Worm (Caenorhabditis elegans): Measurements from ENCODE around the gene F49F1.12.
"Not testable (repeated sequence)": the region's sequence is repeated elsewhere in the genome, so short reads cannot be mapped to it uniquely, and the experiment has no call there.

Gene F49F1.12

DNA sequence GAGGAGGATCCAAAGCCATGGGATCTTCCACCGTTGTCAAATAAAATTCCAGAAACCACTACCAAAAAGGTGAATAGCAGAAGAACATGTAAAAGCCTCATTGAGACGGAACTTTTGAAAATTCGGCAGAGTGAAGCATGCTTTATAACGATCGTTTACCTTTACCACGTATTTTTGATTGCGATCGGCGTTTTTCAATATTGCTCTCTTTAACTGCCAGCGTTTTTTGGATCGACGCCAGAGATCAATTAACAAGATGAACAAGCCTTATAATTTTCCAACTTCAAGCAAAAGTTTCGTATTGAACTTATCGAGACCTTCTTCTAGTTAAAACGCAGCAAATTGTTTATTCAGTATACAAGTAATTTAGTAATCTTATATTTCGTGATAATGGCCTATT is 3.9 kb downstream of the F49F1.12 start, which contains the start of gene F49F1.10:
TSS of gene F49F1.10 (minus strand) at position 101 of the 400 bp plus-strand sequence.
- TF ChIP-seq ztf-23 (GFP tag; IDR thresholded peaks at IDR 0.05) = no peak
- no peak for TF ChIP-seq tab-1 (GFP tag; IDR thresholded peaks at IDR 0.05)
- no peak for TF ChIP-seq med-1 (GFP tag; optimal IDR thresholded peaks at IDR 0.05; ENCODE audit: insufficient read depth)

DNA sequence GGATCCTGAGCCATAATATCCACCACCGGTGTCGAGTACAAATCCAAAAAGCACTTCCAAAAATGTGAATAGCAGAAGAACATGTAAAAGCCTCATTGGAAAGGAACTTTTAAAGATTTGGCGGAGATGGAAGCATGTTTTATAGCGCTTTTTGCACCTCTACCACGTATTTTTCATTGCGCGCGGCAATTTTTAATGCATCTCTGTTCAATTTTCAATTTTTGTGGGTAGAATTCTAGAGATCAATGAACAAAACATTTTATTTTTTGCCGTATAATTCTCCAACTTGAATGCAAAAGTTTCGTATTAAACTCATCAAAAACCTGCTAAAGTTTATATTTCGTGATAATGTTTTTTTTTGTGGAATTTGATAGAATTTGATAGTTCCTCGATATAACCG is 5.4 kb downstream of the F49F1.12 start, which contains the start of gene F49F1.9:
TSS of gene F49F1.9 (minus strand) at position 101 of the 400 bp plus-strand sequence.
- TF ChIP-seq ztf-23 (GFP tag; IDR thresholded peaks at IDR 0.05) (no peak), ztf-29 (GFP tag; IDR thresholded peaks at IDR 0.05) (no peak), ref-1 (GFP tag; conservative IDR thresholded peaks at IDR 0.05) (no peak), klf-2 (GFP tag; conservative IDR thresholded peaks at IDR 0.05) (no peak), med-1 (GFP tag; optimal IDR thresholded peaks at IDR 0.05; ENCODE audit: insufficient read depth) (no peak), cog-1 (tag; optimal IDR thresholded peaks at IDR 0.05) (no peak), T22C8.4 (GFP tag; IDR thresholded peaks at IDR 0.05) (no peak), tab-1 (GFP tag; IDR thresholded peaks at IDR 0.05) (no peak), flt-1 (GFP tag; IDR thresholded peaks at IDR 0.05) (no peak)

- TF ChIP-seq klf-2 (GFP tag; conservative IDR thresholded peaks at IDR 0.05) = no peak
- no peak for TF ChIP-seq tab-1 (GFP tag; IDR thresholded peaks at IDR 0.05)
- TF ChIP-seq T22C8.4 (GFP tag; IDR thresholded peaks at IDR 0.05) = no peak
Observed at ce11 chrIV:4135744-4136143, 7.1 kb downstream of the F49F1.12 start, which contains the start of gene F49F1.17. Gene F49F1.17, minus strand, starts transcription at chrIV:4135844.

DNA sequence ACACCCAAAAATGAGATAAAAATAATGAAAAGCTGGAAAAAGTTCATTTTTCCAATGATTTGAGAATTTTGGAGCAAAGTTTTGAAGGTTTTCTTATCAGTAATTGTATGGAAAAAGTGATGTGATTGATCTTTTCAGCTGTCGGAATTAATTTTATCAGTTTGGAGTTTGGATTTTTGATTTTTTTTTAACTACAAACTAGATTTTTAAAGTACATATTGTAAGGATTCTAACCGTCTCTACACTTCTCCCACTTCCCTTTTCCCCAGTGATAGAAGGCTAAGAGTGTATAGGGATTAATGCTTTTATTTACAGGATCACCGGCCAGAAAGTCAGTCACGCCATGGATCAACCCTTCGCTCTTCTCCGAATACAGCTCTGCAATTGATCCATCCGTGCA is 17.2 kb downstream of the F49F1.12 start, which contains the start of gene F49F1.7:
TSS of gene F49F1.7 (minus strand) at position 101 of the 400 bp plus-strand sequence.
- TF ChIP-seq flt-1, ztf-23, tab-1 (GFP tag; IDR thresholded peaks at IDR 0.05): not testable (repeated sequence)

ce11 chrIV:4123083-4123482 is 19.8 kb downstream of the F49F1.12 start, which contains the start of gene mul-1:
Gene mul-1, minus strand, starts transcription at chrIV:4123166.
- TF ChIP-seq klf-2 (GFP tag; conservative IDR thresholded peaks at IDR 0.05) (no peak), ref-1 (GFP tag; conservative IDR thresholded peaks at IDR 0.05) (no peak), flt-1 (GFP tag; IDR thresholded peaks at IDR 0.05) (no peak), cog-1 (tag; optimal IDR thresholded peaks at IDR 0.05) (no peak), ztf-29 (GFP tag; IDR thresholded peaks at IDR 0.05) (no peak), T22C8.4 (GFP tag; IDR thresholded peaks at IDR 0.05) (no peak), ztf-23 (GFP tag; IDR thresholded peaks at IDR 0.05) (no peak), med-1 (GFP tag; optimal IDR thresholded peaks at IDR 0.05; ENCODE audit: insufficient read depth) (no peak)

DNA sequence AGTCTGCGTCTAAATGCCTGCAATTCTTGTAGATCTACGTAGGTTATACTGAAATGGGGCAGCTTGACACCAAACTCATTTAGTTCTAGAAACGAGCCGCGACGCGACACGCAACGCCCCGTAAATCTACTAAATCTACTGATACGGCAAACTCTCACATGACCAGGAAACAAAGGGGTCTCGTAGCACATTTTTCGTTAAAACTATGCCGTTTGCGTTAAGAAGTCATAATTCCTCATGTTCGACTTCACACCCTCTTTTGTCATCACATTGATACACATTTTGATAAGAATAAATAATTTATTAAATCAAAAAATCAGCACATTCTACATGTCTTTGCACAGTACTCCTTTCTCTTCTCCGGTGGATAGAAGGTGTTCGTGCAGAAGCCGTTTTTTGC is 21.8 kb downstream of the F49F1.12 start:
- TF ChIP-seq ref-1 (GFP tag; conservative IDR thresholded peaks at IDR 0.05) = no peak
- no peak for TF ChIP-seq T22C8.4 (GFP tag; IDR thresholded peaks at IDR 0.05)
- no peak for TF ChIP-seq cog-1 (tag; optimal IDR thresholded peaks at IDR 0.05)
- no peak for TF ChIP-seq flt-1 (GFP tag; IDR thresholded peaks at IDR 0.05)
- TF ChIP-seq tab-1 (GFP tag; IDR thresholded peaks at IDR 0.05) = no peak
- no peak for TF ChIP-seq med-1 (GFP tag; optimal IDR thresholded peaks at IDR 0.05; ENCODE audit: insufficient read depth)

DNA sequence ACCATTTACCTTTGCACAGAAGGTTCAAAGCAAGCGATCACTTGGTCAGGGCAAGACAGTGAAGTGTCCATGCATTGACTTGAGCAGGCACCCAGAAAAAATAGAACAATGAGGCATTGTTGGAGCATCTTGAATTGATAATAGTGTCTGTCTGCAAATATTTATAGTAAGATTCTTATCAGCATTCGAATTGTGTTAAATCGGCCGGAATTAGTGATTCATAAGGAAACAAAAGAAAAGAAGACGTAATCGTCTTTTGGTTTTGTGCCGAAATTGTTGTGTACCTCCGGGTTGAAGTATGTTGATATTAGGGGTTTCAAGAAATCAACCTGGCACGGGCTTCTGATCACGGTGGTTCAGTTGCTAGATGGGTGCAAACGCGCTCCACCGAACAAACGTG is 22.6 kb downstream of the F49F1.12 start, which contains the start of gene F49F1.5:
TSS of gene F49F1.5 (minus strand) at position 153 of the 400 bp plus-strand sequence.
- TF ChIP-seq ztf-23 (GFP tag; IDR thresholded peaks at IDR 0.05) (no peak), tab-1 (GFP tag; IDR thresholded peaks at IDR 0.05) (no peak), flt-1 (GFP tag; IDR thresholded peaks at IDR 0.05) (no peak), ztf-29 (GFP tag; IDR thresholded peaks at IDR 0.05) (no peak), T22C8.4 (GFP tag; IDR thresholded peaks at IDR 0.05) (no peak), cog-1 (tag; optimal IDR thresholded peaks at IDR 0.05) (no peak), klf-2 (GFP tag; conservative IDR thresholded peaks at IDR 0.05) (no peak), ref-1 (GFP tag; conservative IDR thresholded peaks at IDR 0.05) (no peak), med-1 (GFP tag; optimal IDR thresholded peaks at IDR 0.05; ENCODE audit: insufficient read depth) (no peak)

DNA sequence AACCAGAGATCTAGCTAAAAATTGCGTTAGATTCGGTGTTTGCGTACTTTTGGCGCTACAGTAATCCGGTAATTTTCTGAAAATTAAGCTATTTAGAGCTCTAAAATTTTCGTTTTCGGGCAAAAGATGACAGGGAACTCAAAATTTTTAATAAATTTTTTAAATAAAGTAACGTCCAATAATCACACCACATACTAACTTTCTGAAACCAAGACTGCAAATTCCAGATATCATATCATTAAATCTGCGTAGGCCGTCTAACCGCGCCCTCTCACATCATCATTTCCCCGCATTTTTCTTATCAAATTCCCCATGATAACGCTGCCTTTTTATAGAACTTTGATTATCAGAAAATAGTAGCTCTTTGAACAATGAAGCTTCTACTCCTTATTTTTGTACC is 25.5 kb downstream of the F49F1.12 start, which contains the start of gene drd-50:
TSS of gene drd-50 (plus strand) at position 301 of the 400 bp plus-strand sequence.
- no peak for TF ChIP-seq ref-1 (GFP tag; conservative IDR thresholded peaks at IDR 0.05)
- TF ChIP-seq tab-1 (GFP tag; IDR thresholded peaks at IDR 0.05) = no peak
- TF ChIP-seq klf-2 (GFP tag; conservative IDR thresholded peaks at IDR 0.05) = no peak
- no peak for TF ChIP-seq cog-1 (tag; optimal IDR thresholded peaks at IDR 0.05)
- TF ChIP-seq ztf-29 (GFP tag; IDR thresholded peaks at IDR 0.05) = no peak
- no peak for TF ChIP-seq flt-1 (GFP tag; IDR thresholded peaks at IDR 0.05)
- TF ChIP-seq T22C8.4 (GFP tag; IDR thresholded peaks at IDR 0.05) = no peak
- TF ChIP-seq ztf-23 (GFP tag; IDR thresholded peaks at IDR 0.05) = no peak
- TF ChIP-seq med-1 (GFP tag; optimal IDR thresholded peaks at IDR 0.05; ENCODE audit: insufficient read depth) = no peak

DNA sequence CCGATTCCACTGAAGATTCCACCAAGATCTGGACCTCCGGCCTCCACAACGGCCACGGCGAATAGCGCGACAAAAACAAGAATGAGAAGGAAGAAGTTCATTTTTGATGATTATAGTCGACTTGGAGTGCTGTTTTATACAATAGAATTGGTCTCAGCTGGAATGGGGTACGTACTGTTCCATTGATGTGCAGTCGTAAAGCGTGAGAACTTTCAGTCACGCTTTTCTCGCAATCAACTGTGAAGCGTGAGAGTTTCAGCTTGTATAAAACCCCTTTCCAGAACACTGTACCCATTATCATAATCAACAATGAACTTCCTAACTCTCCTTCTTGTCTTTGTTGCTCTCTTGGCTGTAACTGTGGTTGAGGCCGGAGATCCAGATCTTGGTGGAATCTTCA is 27.3 kb downstream of the F49F1.12 start, which contains the start of the genes F49F1.4 and F49F1.2:
TSS of gene F49F1.4 (minus strand) at position 101 of the 400 bp plus-strand sequence.
TSS of gene F49F1.2 (plus strand) at position 310 of the 400 bp plus-strand sequence.
- TF ChIP-seq T22C8.4 (GFP tag; IDR thresholded peaks at IDR 0.05) (no peak), ztf-29 (GFP tag; IDR thresholded peaks at IDR 0.05) (no peak), tab-1 (GFP tag; IDR thresholded peaks at IDR 0.05) (no peak), klf-2 (GFP tag; conservative IDR thresholded peaks at IDR 0.05) (no peak), med-1 (GFP tag; optimal IDR thresholded peaks at IDR 0.05; ENCODE audit: insufficient read depth) (no peak), ztf-23 (GFP tag; IDR thresholded peaks at IDR 0.05) (no peak), ref-1 (GFP tag; conservative IDR thresholded peaks at IDR 0.05) (no peak), flt-1 (GFP tag; IDR thresholded peaks at IDR 0.05) (no peak), cog-1 (tag; optimal IDR thresholded peaks at IDR 0.05) (no peak)

- TF ChIP-seq med-1 (GFP tag; optimal IDR thresholded peaks at IDR 0.05; ENCODE audit: insufficient read depth) = no peak
- TF ChIP-seq tab-1 (GFP tag; IDR thresholded peaks at IDR 0.05) = no peak
- no peak for TF ChIP-seq ref-1 (GFP tag; conservative IDR thresholded peaks at IDR 0.05)
- no peak for TF ChIP-seq T22C8.4 (GFP tag; IDR thresholded peaks at IDR 0.05)
- no peak for TF ChIP-seq klf-2 (GFP tag; conservative IDR thresholded peaks at IDR 0.05)
- TF ChIP-seq ztf-29 (GFP tag; IDR thresholded peaks at IDR 0.05) = no peak
- TF ChIP-seq cog-1 (tag; optimal IDR thresholded peaks at IDR 0.05) = no peak
- TF ChIP-seq ztf-23 (GFP tag; IDR thresholded peaks at IDR 0.05) = no peak
- no peak for TF ChIP-seq flt-1 (GFP tag; IDR thresholded peaks at IDR 0.05)
Observed at ce11 chrIV:4114526-4114925, 28.4 kb downstream of the F49F1.12 start, which contains the start of gene F49F1.15. Gene F49F1.15, minus strand, starts transcription at chrIV:4114626.

All from whole organism, midembryonic.